Fruit fly (Drosophila melanogaster) whole organism, wandering third instar larva: Measurements from ENCODE around the gene CG42780.

Experiments used
- CrebA ChIP-seq: fragments of 200-800 bp; sonication (Bioruptor generic); optimal IDR thresholded peaks from 2 replicates; lab custom pipeline; 2016; ENCODE audit warnings: missing biosample characterization, mild to moderate bottlenecking, missing genetic modification characterization, borderline replicate concordance
- GATAd ChIP-seq: sonication (Bioruptor generic); optimal IDR thresholded peaks from 2 replicates; lab custom pipeline; 2016; ENCODE audit warnings: missing biosample characterization, missing genetic modification characterization
- Hr78 ChIP-seq: fragments of >200 bp; optimal IDR thresholded peaks from 2 replicates; lab custom pipeline; 2017; ENCODE audit warnings: missing biosample characterization, missing genetic modification characterization
- Myc ChIP-seq: fragments of >200 bp; optimal IDR thresholded peaks from 2 replicates; lab custom pipeline; 2017
- N ChIP-seq: fragments of >200 bp; optimal IDR thresholded peaks from 2 replicates; lab custom pipeline; 2018; ENCODE audit warnings: missing biosample characterization, missing external identifiers, missing genetic modification characterization
- Rel ChIP-seq, 2 experiments: fragments of 200-800 bp; sonication (Bioruptor generic) in 1 of 2; optimal IDR thresholded peaks; 2 replicates in 1 of 2; 3 replicates in 1 of 2; lab custom pipeline; 2016 to 2019; ENCODE audit warnings: mild to moderate bottlenecking in 2 of 2, missing biosample characterization in 2 of 2, missing genetic modification characterization in 2 of 2, moderate library complexity in 1 of 2
- br ChIP-seq: fragments of 200-800 bp; sonication (Bioruptor generic); optimal IDR thresholded peaks from 2 replicates; lab custom pipeline; 2016; ENCODE audit warnings: missing biosample characterization, missing genetic modification characterization
- dmrt93B ChIP-seq: fragments of 200-800 bp; sonication (Bioruptor generic); optimal IDR thresholded peaks from 2 replicates; lab custom pipeline; 2018; ENCODE audit warnings: missing biosample characterization, mild to moderate bottlenecking, missing genetic modification characterization
- h ChIP-seq: fragments of 200-800 bp; sonication (Bioruptor generic); optimal IDR thresholded peaks from 3 replicates; lab custom pipeline; 2016; ENCODE audit warnings: missing biosample characterization, mild to moderate bottlenecking, missing genetic modification characterization
- pan ChIP-seq: fragments of >200 bp; optimal IDR thresholded peaks from 2 replicates; lab custom pipeline; 2017
- psq ChIP-seq: fragments of 200-800 bp; sonication (Bioruptor generic); optimal IDR thresholded peaks from 3 replicates; lab custom pipeline; 2017; ENCODE audit warnings: missing biosample characterization, mild to moderate bottlenecking, missing genetic modification characterization, moderate library complexity
- tai ChIP-seq: sonication (Bioruptor generic); optimal IDR thresholded peaks from 2 replicates; lab custom pipeline; 2016; ENCODE audit warnings: missing biosample characterization, missing genetic modification characterization
- usp ChIP-seq: fragments of >200 bp; optimal IDR thresholded peaks from 2 replicates; lab custom pipeline; 2017; ENCODE audit warnings: missing biosample characterization, missing genetic modification characterization
- woc ChIP-seq: sonication (Bioruptor generic); optimal IDR thresholded peaks from 2 replicates; lab custom pipeline; 2016; ENCODE audit warnings: missing biosample characterization, mild to moderate bottlenecking, missing genetic modification characterization

DNA sequence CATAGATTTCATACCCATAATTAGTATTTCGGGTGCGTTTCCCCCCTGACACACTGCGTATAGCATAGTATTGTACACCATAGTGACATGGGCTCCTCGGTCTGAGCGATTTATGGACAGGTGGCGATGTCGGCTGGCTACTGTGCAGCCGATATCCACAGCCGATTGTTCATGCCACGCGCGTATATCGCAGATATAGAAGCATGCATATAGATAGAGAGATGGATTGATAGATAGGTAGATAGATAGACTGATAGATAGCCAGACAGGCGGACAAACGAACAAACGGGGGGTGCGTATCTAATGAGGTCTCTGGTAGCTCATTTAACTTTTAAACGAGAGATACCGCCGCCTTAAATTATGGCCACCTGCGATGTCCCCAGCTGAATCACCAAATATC is 36.0 kb downstream of the CG42780 start:
- TF ChIP-seq h (GFP tag; lab: Kevin White, UChicago): no peak
- TF ChIP-seq N (GFP tag; lab: Kevin White, UChicago): no peak
- no peak for TF ChIP-seq psq (GFP tag; lab: Kevin White, UChicago)
- TF ChIP-seq Hr78 (GFP tag; lab: Kevin White, UChicago): no peak
- TF ChIP-seq Rel (GFP tag; optimal IDR thresholded peaks at IDR 0.05; lab: Kevin White, UChicago): no peak
- no peak for TF ChIP-seq Rel (tag; optimal IDR thresholded peaks at IDR 0.05; lab: Kevin White, UChicago)
- no peak for TF ChIP-seq usp (GFP tag; lab: Kevin White, UChicago)
- no peak for TF ChIP-seq woc (GFP tag; lab: Kevin White, UChicago)
- TF ChIP-seq dmrt93B: no peak
- no peak for TF ChIP-seq CrebA (GFP tag; lab: Kevin White, UChicago)
- no peak for TF ChIP-seq br (GFP tag; lab: Kevin White, UChicago)
- TF ChIP-seq Myc (lab: Kevin White, UChicago): no peak
- TF ChIP-seq pan (lab: Kevin White, UChicago): no peak
- no peak for TF ChIP-seq tai (GFP tag; lab: Kevin White, UChicago)
- no peak for TF ChIP-seq GATAd
